Worm (Caenorhabditis elegans): ENCODE measurements around the gene dmsr-5.

dmsr-5 gene

DNA sequence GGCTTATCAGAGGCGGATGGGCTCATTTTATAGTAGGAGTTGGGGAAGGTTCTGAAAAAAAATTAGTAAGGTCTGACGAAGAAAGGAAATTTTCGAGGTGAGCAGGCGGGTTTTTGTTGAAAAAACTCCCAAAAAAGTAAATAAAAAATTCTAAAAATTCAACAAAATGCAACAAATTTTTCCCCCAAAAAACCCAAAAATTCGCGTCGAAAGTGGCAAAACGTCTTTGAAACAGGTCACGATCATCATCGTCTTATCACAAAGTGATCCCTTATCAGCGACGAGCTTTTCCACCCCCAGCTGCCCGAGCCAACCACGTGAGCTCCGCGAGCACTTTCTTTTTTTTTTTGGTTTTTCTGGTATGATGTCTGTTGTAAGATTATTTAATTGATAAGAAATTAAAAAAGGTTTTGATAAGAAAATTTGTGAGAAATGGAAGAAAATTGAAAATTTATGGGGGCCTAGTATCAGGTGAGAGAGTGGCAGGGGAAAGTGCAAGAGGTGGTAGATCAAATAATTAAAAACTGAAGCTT is 31.5 kb upstream of the dmsr-5 start, which contains the start of gene Y48A6B.7:
Gene Y48A6B.7, minus strand, starts transcription at position 51 of the 533 bp plus-strand sequence.
- TF ChIP-seq ama-1 (optimal IDR thresholded peaks at IDR 0.05): no peak

DNA sequence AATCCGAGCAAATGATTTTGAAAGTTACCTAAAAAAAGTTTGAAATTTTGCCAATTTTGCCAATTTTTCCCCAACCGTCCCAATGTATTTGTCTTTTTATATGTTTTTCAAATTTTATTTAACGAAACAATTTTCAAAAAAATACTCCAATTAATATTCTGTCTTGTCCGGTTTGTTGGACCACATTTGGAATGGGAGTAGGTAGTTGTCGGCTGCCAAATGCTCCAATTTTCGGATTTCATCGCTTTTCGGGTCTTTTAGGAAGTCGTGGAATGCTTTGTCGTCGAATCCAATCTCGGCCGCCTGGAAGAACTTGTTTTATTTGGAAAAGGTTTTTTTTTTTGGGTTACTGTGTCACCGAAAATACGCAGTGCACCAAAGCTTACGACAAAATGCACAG is 30.1 kb upstream of the dmsr-5 start:
- TF ChIP-seq F13C5.2 (tag; optimal IDR thresholded peaks at IDR 0.05): no peak
- TF ChIP-seq flt-1 (GFP tag; IDR thresholded peaks at IDR 0.05): no peak
- no peak for TF ChIP-seq ceh-13 (GFP tag; optimal IDR thresholded peaks at IDR 0.05)
- no peak for TF ChIP-seq ceh-36 (tag; optimal IDR thresholded peaks at IDR 0.05)
- TF ChIP-seq tbx-11 (GFP tag; IDR thresholded peaks at IDR 0.05): no peak
- TF ChIP-seq hmbx-1 (tag; optimal IDR thresholded peaks at IDR 0.05): no peak
- TF ChIP-seq sea-1 (GFP tag; conservative IDR thresholded peaks at IDR 0.05): no peak
- TF ChIP-seq tbx-37 (GFP tag; conservative IDR thresholded peaks at IDR 0.05): no peak
- TF ChIP-seq ama-1 (optimal IDR thresholded peaks at IDR 0.05): no peak
- TF ChIP-seq aly-1 (tag; optimal IDR thresholded peaks at IDR 0.05): no peak
- no peak for TF ChIP-seq hnd-1 (tag; optimal IDR thresholded peaks at IDR 0.05)
- no peak for TF ChIP-seq hmg-4 (GFP tag; optimal IDR thresholded peaks at IDR 0.05)
- no peak for TF ChIP-seq tra-4 (tag; optimal IDR thresholded peaks at IDR 0.05)
- no peak for TF ChIP-seq pes-1 (GFP tag; IDR thresholded peaks at IDR 0.05)
- TF ChIP-seq ets-7 (tag; optimal IDR thresholded peaks at IDR 0.05): no peak
- TF ChIP-seq B0310.2 (tag; optimal IDR thresholded peaks at IDR 0.05): no peak
- TF ChIP-seq scrt-1 (GFP tag; IDR thresholded peaks at IDR 0.05): no peak

DNA sequence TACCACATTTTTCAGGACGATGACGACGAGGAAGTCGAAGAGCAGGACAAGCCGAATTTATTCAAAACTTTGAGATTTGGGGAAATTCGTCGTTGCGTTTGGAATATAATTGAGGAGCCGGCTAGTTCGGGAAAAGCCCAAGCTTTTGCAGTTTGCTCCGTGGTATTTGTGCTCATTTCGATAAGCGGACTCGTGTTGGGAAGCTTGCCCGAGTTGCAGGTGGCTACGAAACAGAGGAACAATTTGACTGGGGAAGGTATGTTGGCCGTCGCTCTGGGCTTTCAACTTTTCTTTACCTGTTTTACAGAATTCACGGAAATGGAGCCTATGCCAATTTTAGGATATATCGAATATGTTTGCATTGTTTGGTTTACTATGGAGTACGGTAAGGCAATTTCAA is 27.2 kb upstream of the dmsr-5 start:
- no peak for TF ChIP-seq hmg-4 (GFP tag; optimal IDR thresholded peaks at IDR 0.05)
- no peak for TF ChIP-seq tra-4 (tag; optimal IDR thresholded peaks at IDR 0.05)
- TF ChIP-seq ets-7 (tag; optimal IDR thresholded peaks at IDR 0.05): no peak
- no peak for TF ChIP-seq ceh-36 (tag; optimal IDR thresholded peaks at IDR 0.05)
- no peak for TF ChIP-seq tbx-11 (GFP tag; IDR thresholded peaks at IDR 0.05)
- TF ChIP-seq flt-1 (GFP tag; IDR thresholded peaks at IDR 0.05): no peak
- TF ChIP-seq ama-1 (optimal IDR thresholded peaks at IDR 0.05): no peak
- TF ChIP-seq tbx-37 (GFP tag; conservative IDR thresholded peaks at IDR 0.05): no peak
- no peak for TF ChIP-seq aly-1 (tag; optimal IDR thresholded peaks at IDR 0.05)
- TF ChIP-seq hnd-1 (tag; optimal IDR thresholded peaks at IDR 0.05): no peak
- no peak for TF ChIP-seq F13C5.2 (tag; optimal IDR thresholded peaks at IDR 0.05)
- TF ChIP-seq B0310.2 (tag; optimal IDR thresholded peaks at IDR 0.05): no peak
- TF ChIP-seq hmbx-1 (tag; optimal IDR thresholded peaks at IDR 0.05): no peak
- TF ChIP-seq pes-1 (GFP tag; IDR thresholded peaks at IDR 0.05): no peak
- TF ChIP-seq ceh-13 (GFP tag; optimal IDR thresholded peaks at IDR 0.05): no peak
- TF ChIP-seq sea-1 (GFP tag; conservative IDR thresholded peaks at IDR 0.05): no peak
- no peak for TF ChIP-seq scrt-1 (GFP tag; IDR thresholded peaks at IDR 0.05)

DNA sequence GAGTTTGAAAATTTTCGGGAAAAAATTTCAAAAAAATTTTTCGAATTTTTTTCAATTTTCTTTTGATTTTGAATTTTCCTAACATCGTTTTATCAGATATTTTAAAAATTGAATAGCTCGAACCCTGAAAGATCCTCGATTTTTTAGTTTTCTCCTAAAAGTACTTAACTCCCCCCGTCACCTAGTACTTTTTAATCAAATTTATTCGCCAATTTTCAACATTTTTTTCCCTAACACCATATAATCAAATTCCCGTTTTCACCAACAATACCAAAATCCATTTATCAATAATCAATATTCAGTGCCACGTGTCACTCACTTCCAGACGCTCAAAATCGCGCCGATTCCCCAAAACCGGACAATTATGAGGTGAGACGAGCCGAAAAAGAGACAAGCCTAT is 17.2 kb upstream of the dmsr-5 start, which contains the start of gene kvs-4:
Gene kvs-4, plus strand, starts transcription at position 301 of the 400 bp plus-strand sequence.
- TF ChIP-seq ama-1 (optimal IDR thresholded peaks at IDR 0.05): no peak
- no peak for TF ChIP-seq aly-1 (tag; optimal IDR thresholded peaks at IDR 0.05)

DNA sequence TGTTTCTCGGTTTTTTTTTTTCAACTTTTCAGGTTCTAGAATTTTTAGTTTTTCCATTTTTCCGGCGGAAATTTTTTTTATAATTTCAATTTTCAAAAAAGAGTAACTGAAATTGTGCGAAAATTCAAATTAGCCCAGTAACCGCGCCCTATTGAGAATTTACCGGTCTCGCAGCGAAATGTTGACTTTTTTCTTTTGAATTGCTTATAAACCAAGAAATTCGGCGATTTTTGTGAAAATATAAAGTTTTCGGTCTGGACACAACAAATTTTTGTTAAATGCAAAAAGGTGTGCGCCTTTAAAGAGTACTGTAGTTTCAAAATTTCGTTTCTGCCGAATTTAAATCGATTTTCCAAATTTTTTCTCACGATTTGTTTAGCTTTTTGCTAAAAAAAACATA is 15.5 kb upstream of the dmsr-5 start:
- TF ChIP-seq F13C5.2 (tag; optimal IDR thresholded peaks at IDR 0.05) (no peak), flt-1 (GFP tag; IDR thresholded peaks at IDR 0.05) (no peak), aly-1 (tag; optimal IDR thresholded peaks at IDR 0.05) (no peak), ceh-36 (tag; optimal IDR thresholded peaks at IDR 0.05) (no peak), hmbx-1 (tag; optimal IDR thresholded peaks at IDR 0.05) (no peak), ceh-13 (GFP tag; optimal IDR thresholded peaks at IDR 0.05) (no peak), hnd-1 (tag; optimal IDR thresholded peaks at IDR 0.05) (no peak), ets-7 (tag; optimal IDR thresholded peaks at IDR 0.05) (no peak), tbx-37 (GFP tag; conservative IDR thresholded peaks at IDR 0.05) (no peak), tra-4 (tag; optimal IDR thresholded peaks at IDR 0.05) (no peak), scrt-1 (GFP tag; IDR thresholded peaks at IDR 0.05) (no peak), sea-1 (GFP tag; conservative IDR thresholded peaks at IDR 0.05) (no peak), tbx-11 (GFP tag; IDR thresholded peaks at IDR 0.05) (no peak)

DNA sequence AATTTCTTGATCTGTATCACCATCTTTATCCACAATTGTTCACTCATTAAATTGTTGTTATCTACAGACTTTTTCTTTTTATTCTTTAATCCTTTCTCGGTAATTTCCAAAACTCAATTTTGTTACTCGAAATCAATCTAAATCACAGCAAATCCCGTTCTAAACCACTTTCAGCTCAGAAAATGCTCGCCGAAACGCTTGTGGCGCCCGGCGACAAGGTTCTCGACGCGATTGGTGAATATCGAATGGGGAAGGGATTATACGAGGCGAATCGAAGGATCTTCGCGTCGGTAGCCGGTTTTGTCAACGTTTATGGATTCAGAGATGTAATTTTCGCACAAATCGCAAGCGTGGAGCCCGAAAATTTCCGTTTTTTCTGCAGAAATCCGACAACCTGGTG is 13.8 kb upstream of the dmsr-5 start, which contains the start of gene exos-1:
Gene exos-1, plus strand, starts transcription at position 175 of the 400 bp plus-strand sequence.
- TF ChIP-seq ceh-13 (GFP tag; optimal IDR thresholded peaks at IDR 0.05): no peak
- TF ChIP-seq ceh-36 (tag; optimal IDR thresholded peaks at IDR 0.05): peak; percentile 30

DNA sequence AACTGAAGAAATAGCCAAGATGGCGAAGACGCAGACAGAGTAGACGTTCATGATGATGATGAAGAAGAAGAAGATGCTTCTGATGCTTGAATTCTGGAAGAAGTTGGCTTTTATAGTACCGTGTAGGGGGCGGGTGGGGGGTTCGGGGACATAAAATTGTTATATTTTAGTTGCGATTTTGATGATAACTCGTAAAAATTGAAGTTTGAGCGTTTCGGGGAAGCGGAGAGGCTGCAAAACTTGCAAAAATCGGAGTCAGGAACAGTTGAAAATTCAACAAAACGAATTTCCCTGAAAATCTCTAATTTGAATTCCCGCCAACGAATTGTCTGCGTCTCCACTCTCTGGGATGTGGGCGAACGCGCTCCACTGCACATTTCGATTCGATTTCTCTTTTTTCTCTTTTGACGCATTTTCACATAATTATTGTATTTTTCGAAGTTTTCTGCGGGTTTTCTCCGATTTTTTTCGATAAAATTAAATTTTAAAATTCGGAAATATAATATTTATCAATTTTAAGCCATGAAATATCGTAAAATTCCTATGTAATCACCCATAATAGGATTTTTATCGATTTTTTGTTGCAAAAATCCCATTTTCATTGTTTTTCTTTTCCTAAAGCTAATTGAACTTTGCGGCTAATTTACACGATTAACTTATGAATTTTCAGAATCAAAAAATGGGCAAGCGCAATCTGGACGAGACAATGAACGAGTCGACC is 12.7 kb upstream of the dmsr-5 start, which contains the start of the genes fipr-17 and Y48A6B.3:
Gene fipr-17, minus strand, starts transcription at position 51 of the 721 bp plus-strand sequence.
Gene Y48A6B.3, plus strand, starts transcription at position 671 of the 721 bp plus-strand sequence.
- TF ChIP-seq ama-1 (optimal IDR thresholded peaks at IDR 0.05) (no peak), flt-1 (GFP tag; IDR thresholded peaks at IDR 0.05) (no peak), F13C5.2 (tag; optimal IDR thresholded peaks at IDR 0.05) (peak; percentile 83), hnd-1 (tag; optimal IDR thresholded peaks at IDR 0.05) (no peak), tbx-37 (GFP tag; conservative IDR thresholded peaks at IDR 0.05) (no peak), ceh-13 (GFP tag; optimal IDR thresholded peaks at IDR 0.05) (no peak), sea-1 (GFP tag; conservative IDR thresholded peaks at IDR 0.05) (no peak), aly-1 (tag; optimal IDR thresholded peaks at IDR 0.05) (no peak), tbx-11 (GFP tag; IDR thresholded peaks at IDR 0.05) (no peak), scrt-1 (GFP tag; IDR thresholded peaks at IDR 0.05) (no peak), tra-4 (tag; optimal IDR thresholded peaks at IDR 0.05) (peak; percentile 25), B0310.2 (tag; optimal IDR thresholded peaks at IDR 0.05) (no peak), pes-1 (GFP tag; IDR thresholded peaks at IDR 0.05) (no peak), ceh-36 (tag; optimal IDR thresholded peaks at IDR 0.05) (no peak), hmbx-1 (tag; optimal IDR thresholded peaks at IDR 0.05) (no peak), hmg-4 (GFP tag; optimal IDR thresholded peaks at IDR 0.05) (no peak), ets-7 (tag; optimal IDR thresholded peaks at IDR 0.05) (no peak)

All from whole organism, early embryonic.